Worm (Caenorhabditis elegans): ENCODE measurements around the gene lys-6.

DNA sequence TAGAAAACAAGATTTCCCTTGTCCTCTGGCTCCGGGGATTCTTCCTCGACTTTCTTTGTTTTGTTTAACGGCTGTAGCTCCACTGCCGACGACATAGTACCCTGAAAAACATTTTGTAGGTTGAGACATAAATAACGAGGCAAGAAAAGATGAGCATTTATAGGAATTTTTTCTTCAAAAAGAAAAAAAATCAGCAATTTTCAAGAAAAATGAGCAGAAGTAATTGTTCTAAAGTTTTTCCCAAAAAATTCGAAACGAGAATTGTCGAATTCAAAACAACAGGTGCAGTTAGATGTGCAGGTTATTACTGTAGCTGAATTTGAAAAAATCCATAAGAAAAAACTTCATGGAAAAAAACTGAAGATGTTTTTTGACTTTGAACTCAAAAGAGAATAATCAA lies 27.6 kb upstream of the lys-6 start, which contains the start of gene ent-1:
- TF ChIP-seq cog-1 (tag; optimal IDR thresholded peaks at IDR 0.05) (no peak), tab-1 (GFP tag; IDR thresholded peaks at IDR 0.05) (no peak), T22C8.4 (GFP tag; IDR thresholded peaks at IDR 0.05) (no peak), flt-1 (GFP tag; IDR thresholded peaks at IDR 0.05) (no peak), ztf-23 (GFP tag; IDR thresholded peaks at IDR 0.05) (no peak), med-1 (GFP tag; optimal IDR thresholded peaks at IDR 0.05; ENCODE audit: insufficient read depth) (no peak), ztf-29 (GFP tag; IDR thresholded peaks at IDR 0.05) (no peak), klf-2 (GFP tag; conservative IDR thresholded peaks at IDR 0.05) (no peak)

Data from whole organism, midembryonic.